Worm (Caenorhabditis elegans) whole organism, late embryonic: ENCODE data around the gene nfm-1.

Experiments used
- C08G9.2 ChIP-seq: sonication (generic microtip); optimal IDR thresholded peaks from 2 replicates; lab custom pipeline; 2016; ENCODE audit warnings: mild to moderate bottlenecking, missing genetic modification characterization, moderate library complexity, missing compliant biosample characterization
- K09A11.1 ChIP-seq: sonication (generic microtip); optimal IDR thresholded peaks from 2 replicates; lab custom pipeline; 2017; ENCODE audit warnings: antibody characterized with exemption, mild to moderate bottlenecking, missing genetic modification characterization, missing compliant biosample characterization; ENCODE audit not compliant: insufficient read depth
- ama-1 ChIP-seq: fragments of 150-350 bp; optimal IDR thresholded peaks from 2 replicates; lab custom pipeline; 2014
- ceh-14 ChIP-seq: sonication (generic microtip); optimal IDR thresholded peaks from 2 replicates; lab custom pipeline; 2016; ENCODE audit warnings: missing genotype, missing genetic modification characterization, missing compliant biosample characterization
- ceh-19 ChIP-seq: fragments of 200-800 bp; sonication (Bioruptor generic); optimal IDR thresholded peaks from 2 replicates; lab custom pipeline; 2018; ENCODE audit warnings: mild to moderate bottlenecking, missing genetic modification characterization, missing compliant biosample characterization
- ceh-22 ChIP-seq: sonication (generic microtip); optimal IDR thresholded peaks from 2 replicates; lab custom pipeline; 2017; ENCODE audit warnings: missing biosample characterization, missing genetic modification characterization
- ceh-24 ChIP-seq: sonication (generic microtip); optimal IDR thresholded peaks from 2 replicates; lab custom pipeline; 2016; ENCODE audit warnings: mild to moderate bottlenecking, missing genetic modification characterization, missing compliant biosample characterization
- ceh-30 ChIP-seq: fragments of 150-350 bp; optimal IDR thresholded peaks from 2 replicates; lab custom pipeline; 2014; ENCODE audit warnings: missing biosample characterization, missing genetic modification characterization
- ceh-31 ChIP-seq: sonication (generic microtip); optimal IDR thresholded peaks from 2 replicates; lab custom pipeline; 2016; ENCODE audit warnings: missing genetic modification characterization, missing compliant biosample characterization
- ceh-34 ChIP-seq: sonication (generic microtip); optimal IDR thresholded peaks from 2 replicates; lab custom pipeline; 2016; ENCODE audit warnings: mild to moderate bottlenecking, missing genetic modification characterization, missing compliant biosample characterization
- ceh-45 ChIP-seq: fragments of 200-800 bp; sonication (Bioruptor generic); IDR thresholded peaks from 2 replicates; pipeline ENCODE4 v1.3.6; 2022; ENCODE audit warnings: missing genetic modification reagents, missing genetic modification characterization, missing compliant biosample characterization
- che-1 ChIP-seq: sonication (generic microtip); optimal IDR thresholded peaks from 2 replicates; lab custom pipeline; 2016; ENCODE audit warnings: mild to moderate bottlenecking, missing genetic modification characterization, missing compliant biosample characterization
- dve-1 ChIP-seq: sonication (generic microtip); optimal IDR thresholded peaks from 2 replicates; lab custom pipeline; 2017; ENCODE audit warnings: antibody characterized with exemption, mild to moderate bottlenecking, missing genetic modification characterization, missing compliant biosample characterization
- elt-2 ChIP-seq: sonication (generic microtip); optimal IDR thresholded peaks from 2 replicates; lab custom pipeline; 2016; ENCODE audit warnings: missing genetic modification reagents, missing genetic modification characterization, missing compliant biosample characterization
- fkh-10 ChIP-seq: fragments of 150-350 bp; optimal IDR thresholded peaks from 2 replicates; lab custom pipeline; 2014; ENCODE audit warnings: missing biosample characterization, missing genetic modification reagents, missing genetic modification characterization
- fkh-6 ChIP-seq: sonication (generic microtip); optimal IDR thresholded peaks from 2 replicates; lab custom pipeline; 2016; ENCODE audit warnings: missing genetic modification characterization, missing compliant biosample characterization
- gmeb-2 ChIP-seq: sonication (generic microtip); optimal IDR thresholded peaks from 2 replicates; lab custom pipeline; 2016; ENCODE audit warnings: missing genetic modification characterization, inconsistent platforms, missing compliant biosample characterization
- hlh-15 ChIP-seq: sonication (generic microtip); optimal IDR thresholded peaks from 2 replicates; lab custom pipeline; 2016; ENCODE audit warnings: missing genetic modification characterization, missing compliant biosample characterization
- hlh-30 ChIP-seq: sonication (generic microtip); optimal IDR thresholded peaks from 2 replicates; lab custom pipeline; 2017; ENCODE audit warnings: antibody characterized with exemption, missing genetic modification characterization, missing compliant biosample characterization; ENCODE audit not compliant: insufficient read depth
- hlh-6 ChIP-seq: sonication (generic microtip); optimal IDR thresholded peaks from 2 replicates; lab custom pipeline; 2016; ENCODE audit warnings: missing genotype, missing genetic modification characterization, missing compliant biosample characterization
- hlh-8 ChIP-seq: sonication (generic microtip); optimal IDR thresholded peaks from 2 replicates; lab custom pipeline; 2016; ENCODE audit warnings: missing genotype, missing genetic modification characterization, missing compliant biosample characterization
- lim-6 ChIP-seq: sonication (generic microtip); optimal IDR thresholded peaks from 2 replicates; lab custom pipeline; 2016; ENCODE audit warnings: missing genetic modification characterization, missing compliant biosample characterization
- lin-11 ChIP-seq: fragments of 200-800 bp; sonication (Bioruptor generic); optimal IDR thresholded peaks from 2 replicates; lab custom pipeline; 2018; ENCODE audit warnings: mild to moderate bottlenecking, missing genetic modification characterization, missing compliant biosample characterization
- madf-2 ChIP-seq: sonication (generic microtip); optimal IDR thresholded peaks from 2 replicates; lab custom pipeline; 2017; ENCODE audit warnings: missing genetic modification characterization, missing compliant biosample characterization
- mec-3 ChIP-seq: sonication (generic microtip); optimal IDR thresholded peaks from 2 replicates; lab custom pipeline; 2016; ENCODE audit warnings: borderline replicate concordance, missing genetic modification characterization, missing compliant biosample characterization
- nfya-1 ChIP-seq: sonication (generic microtip); optimal IDR thresholded peaks from 2 replicates; lab custom pipeline; 2017; ENCODE audit warnings: missing genetic modification characterization, mild to moderate bottlenecking, missing compliant biosample characterization, antibody characterized with exemption, moderate library complexity
- npax-4 ChIP-seq: sonication (generic microtip); optimal IDR thresholded peaks from 2 replicates; lab custom pipeline; 2016; ENCODE audit warnings: missing genetic modification characterization, missing compliant biosample characterization
- odd-2 ChIP-seq: sonication (generic microtip); optimal IDR thresholded peaks from 2 replicates; lab custom pipeline; 2017; ENCODE audit warnings: antibody characterized with exemption, mild to moderate bottlenecking, missing genetic modification characterization, missing compliant biosample characterization
- pag-3 ChIP-seq: sonication (generic microtip); optimal IDR thresholded peaks from 2 replicates; lab custom pipeline; 2016; ENCODE audit warnings: missing compliant biosample characterization, missing genetic modification characterization, borderline replicate concordance
- pax-1 ChIP-seq: fragments of 150-350 bp; optimal IDR thresholded peaks from 2 replicates; lab custom pipeline; 2014; ENCODE audit warnings: missing biosample characterization, missing genetic modification characterization
- pha-2 ChIP-seq: sonication (generic microtip); optimal IDR thresholded peaks from 2 replicates; lab custom pipeline; 2017; ENCODE audit warnings: mild to moderate bottlenecking, missing genetic modification characterization, missing compliant biosample characterization
- ref-2 ChIP-seq: sonication (generic microtip); optimal IDR thresholded peaks from 2 replicates; lab custom pipeline; 2016; ENCODE audit warnings: missing genetic modification characterization, missing compliant biosample characterization
- sdc-2 ChIP-seq: sonication (generic microtip); optimal IDR thresholded peaks from 2 replicates; lab custom pipeline; 2016; ENCODE audit warnings: missing genotype, missing genetic modification characterization, missing compliant biosample characterization
- syd-9 ChIP-seq: sonication (generic microtip); optimal IDR thresholded peaks from 2 replicates; lab custom pipeline; 2016; ENCODE audit warnings: mild to moderate bottlenecking, missing genetic modification characterization, moderate library complexity, missing compliant biosample characterization
- ttx-3 ChIP-seq: sonication (generic microtip); optimal IDR thresholded peaks from 2 replicates; lab custom pipeline; 2016; ENCODE audit warnings: missing genetic modification reagents, missing genetic modification characterization, missing compliant biosample characterization
- unc-3 ChIP-seq, 2 experiments: fragments of 200-800 bp in 1 of 2; sonication (Bioruptor generic) in 1 of 2; sonication (generic microtip) in 1 of 2; conservative IDR thresholded peaks in 1 of 2; optimal IDR thresholded peaks in 1 of 2; 2 replicates each; pipeline versions ENCODE4 v1.3.6 to Lab custom; 2016 to 2022; ENCODE audit warnings: missing compliant biosample characterization in 2 of 2, missing genetic modification characterization in 2 of 2, missing genetic modification reagents in 1 of 2
- unc-42 ChIP-seq: sonication (generic microtip); optimal IDR thresholded peaks from 2 replicates; lab custom pipeline; 2016; ENCODE audit warnings: missing genotype, missing genetic modification characterization, missing compliant biosample characterization
- unc-86 ChIP-seq: sonication (generic microtip); optimal IDR thresholded peaks from 2 replicates; lab custom pipeline; 2016; ENCODE audit warnings: missing genetic modification characterization, missing compliant biosample characterization
- zip-5 ChIP-seq: sonication (generic microtip); optimal IDR thresholded peaks from 2 replicates; lab custom pipeline; 2016; ENCODE audit warnings: missing genetic modification characterization, missing compliant biosample characterization
- ztf-16 ChIP-seq: sonication (generic microtip); optimal IDR thresholded peaks from 2 replicates; lab custom pipeline; 2017; ENCODE audit warnings: missing genetic modification characterization, missing compliant biosample characterization

The nfm-1 gene

DNA sequence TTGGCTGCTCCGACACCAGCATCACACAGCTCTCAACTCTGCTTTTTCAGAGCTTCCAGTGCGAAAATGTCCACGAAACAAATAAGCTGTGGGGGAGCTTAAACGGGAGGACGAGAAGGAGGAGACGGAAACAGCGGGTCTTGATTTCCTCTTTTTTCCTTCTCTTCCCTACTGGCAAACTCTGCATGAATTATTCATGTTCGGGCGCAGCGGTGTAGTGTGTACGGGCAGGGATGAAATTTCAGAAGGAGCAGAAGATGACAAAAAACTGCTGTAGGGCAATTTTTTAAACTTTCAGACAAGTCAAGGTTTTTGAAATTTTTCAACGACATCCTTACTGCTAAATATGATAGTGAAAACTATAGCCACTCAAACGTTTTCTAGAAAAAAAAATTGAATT is 19.9 kb upstream of the nfm-1 start:
- TF ChIP-seq unc-86 (tag; lab: Kevin White, UChicago): peak; percentile 17
- TF ChIP-seq ceh-31: no peak
- no peak for TF ChIP-seq hlh-15 (tag; lab: Kevin White, UChicago)
- no peak for TF ChIP-seq elt-2 (tag; lab: Kevin White, UChicago)
- TF ChIP-seq, all 69 proteins: peak for 1

ce11 chrIII:6139932-6140612 is 19.2 kb upstream of the nfm-1 start:
- peak; percentile 11 for TF ChIP-seq hlh-6 (tag; lab: Kevin White, UChicago)
- peak; percentile 24 for TF ChIP-seq ceh-31
- peak; percentile 43 for TF ChIP-seq nfya-1 (tag; lab: Kevin White, UChicago)
- peak; percentile 49 for TF ChIP-seq unc-42
- no peak for TF ChIP-seq fkh-6 (tag; lab: Kevin White, UChicago)
- TF ChIP-seq hlh-30 (tag; lab: Kevin White, UChicago): no peak

- TF ChIP-seq pax-1 (no peak), odd-2 (tag; lab: Kevin White, UChicago) (no peak), ztf-16 (no peak), ceh-14 (tag; lab: Kevin White, UChicago) (no peak), npax-4 (no peak), ceh-24 (tag; lab: Kevin White, UChicago) (no peak), mec-3 (tag; lab: Kevin White, UChicago) (no peak), ref-2 (tag; lab: Kevin White, UChicago) (no peak), K09A11.1 (tag; lab: Kevin White, UChicago) (no peak), syd-9 (tag; lab: Kevin White, UChicago) (no peak), ceh-19 (GFP tag; lab: Kevin White, UChicago) (no peak), ttx-3 (tag; lab: Kevin White, UChicago) (no peak), ceh-22 (tag; lab: Kevin White, UChicago) (no peak), gmeb-2 (no peak), ama-1 (no peak), dve-1 (tag; lab: Kevin White, UChicago) (no peak), che-1 (tag; lab: Kevin White, UChicago) (no peak), lin-11 (no peak), zip-5 (tag; lab: Kevin White, UChicago) (no peak), fkh-10 (GFP tag; lab: Kevin White, UChicago) (no peak)
- TF ChIP-seq, all 69 proteins: peak for 0
Observed at ce11 chrIII:6140818-6141217, 18.4 kb upstream of the nfm-1 start.

DNA sequence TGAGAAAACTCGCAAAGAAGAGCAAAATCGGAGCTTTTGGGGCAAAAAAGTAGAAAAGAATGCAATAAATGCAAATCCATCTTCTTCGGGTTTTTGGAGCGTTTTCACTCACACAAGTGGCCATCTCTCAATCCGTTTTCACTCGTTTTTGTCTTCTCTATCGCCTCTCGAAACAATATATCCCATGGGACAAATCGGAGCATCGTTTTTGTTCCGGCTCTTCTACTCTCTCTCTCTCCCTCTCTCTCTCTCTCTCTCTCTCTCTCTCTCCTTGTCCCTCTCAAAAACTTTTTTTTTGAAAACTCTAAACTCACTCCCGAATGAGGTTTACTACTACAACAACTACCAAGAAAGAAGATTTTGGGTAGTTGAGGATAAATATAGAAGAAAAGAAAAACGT is 17.7 kb upstream of the nfm-1 start:
- TF ChIP-seq C08G9.2 (tag; lab: Kevin White, UChicago): no peak
- no peak for TF ChIP-seq ceh-14 (tag; lab: Kevin White, UChicago)
- TF ChIP-seq ceh-24 (tag; lab: Kevin White, UChicago): no peak
- TF ChIP-seq unc-3 (GFP tag; conservative IDR thresholded peaks at IDR 0.05; lab: Robert Waterston, UW): no peak; the same call in 1 of the 2 replicates
- TF ChIP-seq unc-3 (tag; optimal IDR thresholded peaks at IDR 0.05; lab: Kevin White, UChicago): peak; percentile 27
- peak; percentile 7 for TF ChIP-seq unc-42

DNA sequence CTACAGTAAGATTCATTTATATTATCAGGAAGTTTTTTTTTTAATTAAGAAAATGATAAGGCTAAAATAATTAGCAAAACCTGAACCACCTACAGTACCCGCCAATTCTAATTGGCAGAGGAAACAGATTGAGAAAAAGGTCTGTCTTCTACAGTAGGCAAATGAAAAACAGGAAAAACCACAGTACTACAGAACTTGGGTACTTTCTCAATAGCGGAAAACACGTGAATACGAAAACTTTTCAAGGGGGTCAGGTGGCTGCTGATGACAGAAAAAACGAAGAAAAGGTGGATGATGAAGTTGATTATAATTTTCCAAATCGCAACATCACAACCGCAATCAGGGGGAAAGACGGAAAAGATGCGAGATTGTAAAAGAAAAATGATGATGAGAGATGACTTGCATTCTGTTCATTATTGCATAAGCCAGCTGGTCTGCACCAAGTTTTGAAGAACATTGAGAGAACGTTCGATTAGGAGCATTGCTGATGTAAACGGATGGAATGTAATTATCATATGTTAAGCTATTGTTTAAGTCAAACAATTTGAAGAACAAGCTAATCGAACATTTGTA is 14.8 kb upstream of the nfm-1 start:
- no peak for TF ChIP-seq sdc-2 (tag; lab: Kevin White, UChicago)
- TF ChIP-seq pax-1: no peak
- TF ChIP-seq nfya-1 (tag; lab: Kevin White, UChicago): no peak
- no peak for TF ChIP-seq ceh-30 (tag; lab: Kevin White, UChicago)
- TF ChIP-seq ttx-3 (tag; lab: Kevin White, UChicago): no peak
- no peak for TF ChIP-seq pag-3 (tag; lab: Kevin White, UChicago)
- TF ChIP-seq ceh-34 (tag; lab: Kevin White, UChicago): no peak
- no peak for TF ChIP-seq unc-86 (tag; lab: Kevin White, UChicago)
- TF ChIP-seq madf-2 (tag; lab: Kevin White, UChicago): no peak
- TF ChIP-seq ceh-45: no peak
- TF ChIP-seq npax-4: no peak
- no peak for TF ChIP-seq pha-2 (tag; lab: Kevin White, UChicago)
- TF ChIP-seq mec-3 (tag; lab: Kevin White, UChicago): no peak
- TF ChIP-seq ceh-14 (tag; lab: Kevin White, UChicago): no peak
- TF ChIP-seq lim-6 (tag; lab: Kevin White, UChicago): no peak
- no peak for TF ChIP-seq ama-1
- TF ChIP-seq hlh-8: no peak
